Worm (Caenorhabditis elegans) whole organism, late embryonic: ENCODE data around the gene lst-6.

Experiments
- C38D4.7 ChIP-seq: fragments of 200-800 bp; sonication (Bioruptor generic); optimal IDR thresholded peaks from 2 replicates; lab custom pipeline; 2018; ENCODE audit warnings: mild to moderate bottlenecking, missing genetic modification characterization, moderate library complexity, missing compliant biosample characterization
- K09A11.1 ChIP-seq: sonication (generic microtip); optimal IDR thresholded peaks from 2 replicates; lab custom pipeline; 2017; ENCODE audit warnings: antibody characterized with exemption, mild to moderate bottlenecking, missing genetic modification characterization, missing compliant biosample characterization; ENCODE audit not compliant: insufficient read depth
- Y22D7AL.16 ChIP-seq: sonication (generic microtip); optimal IDR thresholded peaks from 2 replicates; lab custom pipeline; 2016; ENCODE audit warnings: missing genetic modification characterization, missing compliant biosample characterization
- ceh-2 ChIP-seq: sonication (generic microtip); optimal IDR thresholded peaks from 2 replicates; lab custom pipeline; 2016; ENCODE audit warnings: missing genotype, missing genetic modification characterization, missing compliant biosample characterization
- fkh-10 ChIP-seq: fragments of 150-350 bp; optimal IDR thresholded peaks from 2 replicates; lab custom pipeline; 2014; ENCODE audit warnings: missing biosample characterization, missing genetic modification reagents, missing genetic modification characterization
- lin-11 ChIP-seq: fragments of 200-800 bp; sonication (Bioruptor generic); optimal IDR thresholded peaks from 2 replicates; lab custom pipeline; 2018; ENCODE audit warnings: mild to moderate bottlenecking, missing genetic modification characterization, missing compliant biosample characterization
- pqm-1 ChIP-seq: sonication (generic microtip); optimal IDR thresholded peaks from 2 replicates; lab custom pipeline; 2016; ENCODE audit warnings: missing genetic modification characterization, missing compliant biosample characterization
- tbx-2 ChIP-seq: sonication (generic microtip); optimal IDR thresholded peaks from 2 replicates; lab custom pipeline; 2016; ENCODE audit warnings: missing genetic modification characterization, missing compliant biosample characterization

DNA sequence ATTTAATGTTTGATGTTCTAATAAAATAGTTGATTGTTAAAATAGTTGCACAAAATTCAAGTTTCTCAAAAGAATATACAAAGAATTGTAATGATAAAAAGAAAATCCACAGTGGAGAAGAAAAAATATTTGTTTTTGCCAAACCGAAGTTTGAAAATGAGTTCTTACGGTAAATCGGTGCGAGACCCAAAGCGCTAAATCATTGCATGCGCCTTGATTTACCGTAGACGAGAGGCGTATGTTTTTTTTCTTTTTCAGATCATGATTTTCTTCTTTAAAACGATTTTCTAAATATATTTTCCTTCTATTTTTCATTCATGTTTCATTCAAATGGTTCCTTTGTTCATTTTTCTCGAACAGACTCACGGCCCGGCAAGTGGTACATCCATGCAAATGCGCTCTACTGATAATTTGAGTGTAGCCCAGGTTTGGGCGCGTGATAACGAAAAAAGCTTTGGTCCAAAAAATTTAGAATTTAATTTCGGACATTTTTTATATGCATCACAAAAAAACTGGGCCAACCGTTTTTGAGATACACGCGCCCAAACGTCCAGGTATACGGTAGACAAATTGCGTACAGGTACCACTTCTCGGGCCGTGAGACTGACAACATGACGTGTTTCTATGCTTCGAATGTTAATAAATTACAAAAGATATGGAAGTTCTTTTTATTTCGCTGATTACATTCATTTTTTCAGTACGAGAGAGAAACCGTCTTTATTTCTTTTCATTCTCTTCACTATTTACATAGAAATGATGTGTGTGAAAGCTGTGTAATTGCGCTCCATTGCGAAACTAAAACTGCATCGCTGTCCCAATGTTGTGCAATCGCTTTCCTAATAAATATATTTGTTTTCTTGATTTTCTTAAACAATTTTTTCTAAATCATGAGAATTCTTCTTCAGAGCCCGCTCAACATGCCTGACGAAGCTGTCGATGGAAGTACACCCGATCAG, 2.9 kb upstream of the lst-6 start, which contains the start of gene znf-598:
- TF ChIP-seq lin-11 (tag; lab: Kevin White, UChicago) = no peak
- TF ChIP-seq ceh-2 (tag; lab: Kevin White, UChicago) = no peak
- TF ChIP-seq K09A11.1 (tag; lab: Kevin White, UChicago) = no peak
- no peak for TF ChIP-seq tbx-2 (tag; lab: Kevin White, UChicago)
- no peak for TF ChIP-seq C38D4.7 (GFP tag; lab: Kevin White, UChicago)
- no peak for TF ChIP-seq fkh-10 (GFP tag; lab: Kevin White, UChicago)
- no peak for TF ChIP-seq pqm-1 (tag; lab: Kevin White, UChicago)
- TF ChIP-seq Y22D7AL.16 (tag; lab: Kevin White, UChicago) = no peak
